Fruit fly (Drosophila melanogaster) whole organism, embryonic: ENCODE measurements around the gene flr.

Experiments
- CG3065 ChIP-seq: fragments of 200-800 bp; sonication (Bioruptor generic); optimal IDR thresholded peaks from 2 replicates; lab custom pipeline; 2016; ENCODE audit warnings: missing biosample characterization, missing genetic modification characterization
- CG3995 ChIP-seq: fragments of 200-800 bp; sonication (Bioruptor generic); optimal IDR thresholded peaks from 3 replicates; lab custom pipeline; 2016; ENCODE audit warnings: missing biosample characterization, missing genetic modification characterization
- CG9437 ChIP-seq: fragments of 200-800 bp; sonication (Bioruptor generic); optimal IDR thresholded peaks from 2 replicates; lab custom pipeline; 2018; ENCODE audit warnings: missing biosample characterization, mild to moderate bottlenecking, missing genetic modification characterization
- Elba2 ChIP-seq: fragments of 200-800 bp; sonication (Bioruptor generic); optimal IDR thresholded peaks from 3 replicates; lab custom pipeline; 2016; ENCODE audit warnings: missing biosample characterization, missing genetic modification characterization
- Hr51 ChIP-seq, 2 experiments: fragments of 200-800 bp; sonication (Bioruptor generic); optimal IDR thresholded peaks; 2 replicates in 1 of 2; 3 replicates in 1 of 2; lab custom pipeline; 2016 to 2018; ENCODE audit warnings: missing biosample characterization in 2 of 2, missing genetic modification characterization in 2 of 2, mild to moderate bottlenecking in 1 of 2, moderate library complexity in 1 of 2
- ewg ChIP-seq: fragments of 200-800 bp; sonication (Bioruptor generic); optimal IDR thresholded peaks from 3 replicates; lab custom pipeline; 2017; ENCODE audit warnings: mild to moderate bottlenecking, missing biosample characterization, missing genetic modification reagents, missing genetic modification characterization
- kay ChIP-seq: fragments of 200-800 bp; sonication (Bioruptor generic); optimal IDR thresholded peaks from 2 replicates; lab custom pipeline; 2016; ENCODE audit warnings: missing biosample characterization, missing genetic modification characterization
- psq ChIP-seq: fragments of 200-800 bp; sonication (Bioruptor generic); optimal IDR thresholded peaks from 2 replicates; lab custom pipeline; 2017; ENCODE audit warnings: missing biosample characterization, missing genetic modification characterization
- row ChIP-seq: fragments of 200-800 bp; sonication (Bioruptor generic); IDR thresholded peaks from 3 replicates; pipeline ENCODE4 v1.3.6; 2022; ENCODE audit warnings: missing biosample characterization, missing genetic modification characterization
- twi ChIP-seq: fragments of 200-800 bp; optimal IDR thresholded peaks from 2 replicates; lab custom pipeline; 2019; ENCODE audit warnings: missing biosample characterization, mild to moderate bottlenecking, missing genetic modification characterization, moderate library complexity

dm6 chr3L:13442400-13442799, 29.8 kb downstream of the flr start, which contains the start of gene cmb:
- TF ChIP-seq CG3065 (GFP tag; lab: Kevin White, UChicago) (no peak), kay (GFP tag; lab: Kevin White, UChicago) (no peak), psq (GFP tag; lab: Kevin White, UChicago) (no peak), Elba2 (no peak), CG3995 (GFP tag; lab: Kevin White, UChicago) (no peak), ewg (GFP tag; lab: Kevin White, UChicago) (peak; percentile 60), row (GFP tag; lab: Robert Waterston, UW) (peak; percentile 38; the same call in 1 of the 3 replicates), Hr51 (GFP tag; optimal IDR thresholded peaks at IDR 0.05; lab: Kevin White, UChicago) (no peak), twi (no peak), CG9437 (GFP tag; lab: Kevin White, UChicago) (no peak)
